Worm (Caenorhabditis elegans) whole organism, midembryonic: ENCODE data around the gene C48B4.3.

Source experiments
- T22C8.4 ChIP-seq: fragments of 200-800 bp; sonication (Bioruptor generic); IDR thresholded peaks from 2 replicates; pipeline ENCODE4 v1.3.6; 2022; ENCODE audit warnings: missing genetic modification characterization, missing compliant biosample characterization
- cog-1 ChIP-seq: sonication (generic microtip); optimal IDR thresholded peaks from 2 replicates; lab custom pipeline; 2016; ENCODE audit warnings: missing genetic modification characterization, missing compliant biosample characterization
- flt-1 ChIP-seq: fragments of 200-800 bp; sonication (Bioruptor generic); IDR thresholded peaks from 2 replicates; pipeline ENCODE4 v1.3.6; 2022; ENCODE audit warnings: missing genetic modification characterization, missing compliant biosample characterization
- med-1 ChIP-seq: sonication (generic microtip); optimal IDR thresholded peaks from 2 replicates; lab custom pipeline; 2017; ENCODE audit warnings: missing genetic modification characterization, mild to moderate bottlenecking, missing compliant biosample characterization, antibody characterized with exemption, missing genetic modification reagents; ENCODE audit not compliant: insufficient read depth
- ref-1 ChIP-seq: fragments of 200-800 bp; sonication (Bioruptor generic); conservative IDR thresholded peaks from 2 replicates; pipeline ENCODE4 v1.3.6; 2022; ENCODE audit warnings: missing genetic modification reagents, missing genetic modification characterization, missing compliant biosample characterization
- tab-1 ChIP-seq: fragments of 200-800 bp; sonication (Bioruptor generic); IDR thresholded peaks from 2 replicates; pipeline ENCODE4 v1.3.6; 2022; ENCODE audit warnings: missing genetic modification characterization, missing compliant biosample characterization
- ztf-23 ChIP-seq: fragments of 200-800 bp; sonication (Bioruptor generic); IDR thresholded peaks from 2 replicates; pipeline ENCODE4 v1.3.6; 2022; ENCODE audit warnings: missing genetic modification reagents, missing genetic modification characterization, missing compliant biosample characterization
- ztf-29 ChIP-seq: fragments of 200-800 bp; sonication (Bioruptor generic); IDR thresholded peaks from 2 replicates; pipeline ENCODE4 v1.3.6; 2022; ENCODE audit warnings: missing genetic modification reagents, missing genetic modification characterization, missing compliant biosample characterization

DNA sequence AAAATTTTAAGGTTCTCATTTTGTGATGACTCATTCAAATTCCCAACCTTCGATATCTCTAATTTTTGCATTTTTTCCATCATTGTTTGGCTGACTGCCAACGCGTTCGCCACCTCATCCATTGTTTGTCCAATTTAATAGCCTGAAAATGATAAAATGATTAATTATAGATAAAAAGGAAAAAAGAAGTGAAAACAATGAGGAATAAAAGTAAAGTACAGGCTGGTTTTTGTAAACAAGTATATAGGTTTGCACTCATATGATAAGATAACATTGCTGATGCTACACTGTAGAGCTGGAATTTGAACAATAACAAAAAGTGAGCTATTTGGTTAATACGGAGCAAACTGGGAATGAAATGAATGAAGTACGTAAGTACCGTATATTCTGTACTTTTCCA is at the start of gene C48B4.3:
- no peak for TF ChIP-seq T22C8.4
- no peak for TF ChIP-seq cog-1 (tag; lab: Kevin White, UChicago)
- no peak for TF ChIP-seq ztf-29 (GFP tag; lab: Robert Waterston, UW)
- TF ChIP-seq flt-1 (GFP tag; lab: Robert Waterston, UW) = no peak
- no peak for TF ChIP-seq ref-1 (GFP tag; lab: Robert Waterston, UW)
- no peak for TF ChIP-seq tab-1 (GFP tag; lab: Robert Waterston, UW)
- no peak for TF ChIP-seq ztf-23 (GFP tag; lab: Robert Waterston, UW)
- TF ChIP-seq med-1 (GFP tag; lab: Kevin White, UChicago) = no peak
